Worm (Caenorhabditis elegans): ENCODE measurements around the gene cln-3.1.

cln-3.1 gene

DNA sequence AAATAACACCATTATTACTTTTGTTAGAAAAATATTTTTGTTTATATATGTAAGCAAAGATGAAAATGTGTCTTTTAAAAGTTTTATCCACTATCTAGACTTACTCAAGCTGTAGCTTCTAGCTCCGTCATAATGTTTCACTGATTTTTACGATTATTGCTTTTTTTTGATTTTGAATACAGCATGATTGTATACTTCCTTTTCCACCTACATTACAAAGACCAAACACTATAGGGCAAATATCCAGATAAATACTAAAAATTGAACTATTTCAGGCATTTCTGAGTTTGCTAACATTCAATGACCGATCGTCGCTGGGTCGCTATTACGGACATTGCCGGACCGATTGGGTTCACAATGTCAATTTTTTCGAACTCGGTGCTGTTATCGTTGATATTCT, 1.2 kb upstream of the cln-3.1 start, which contains the start of gene str-116:
TSS of gene str-116 (plus strand) at position 301 of the 400 bp plus-strand sequence.
- TF ChIP-seq lin-35 (GFP tag; optimal IDR thresholded peaks at IDR 0.05) = no peak
- TF ChIP-seq atf-7 (tag; optimal IDR thresholded peaks at IDR 0.05) = no peak
- no peak for TF ChIP-seq Y53G8AR.9 (GFP tag; conservative IDR thresholded peaks at IDR 0.05)
- TF ChIP-seq pbrm-1 (GFP tag; IDR thresholded peaks at IDR 0.05) = no peak
- no peak for TF ChIP-seq nhr-179 (tag; optimal IDR thresholded peaks at IDR 0.05)
- TF ChIP-seq snpc-1.3 (tag; optimal IDR thresholded peaks at IDR 0.05; ENCODE audit: insufficient read depth) = no peak
- TF ChIP-seq ceh-40 (GFP tag; IDR thresholded peaks at IDR 0.05) = no peak
- TF ChIP-seq ztf-26 (tag; optimal IDR thresholded peaks at IDR 0.05) = no peak
- TF ChIP-seq mel-28 (tag; optimal IDR thresholded peaks at IDR 0.05; ENCODE audit: borderline replicate concordance) = no peak
- no peak for TF ChIP-seq snpc-1.1 (tag; optimal IDR thresholded peaks at IDR 0.05; ENCODE audit: insufficient read depth)
- no peak for TF ChIP-seq F55B11.4 (tag; optimal IDR thresholded peaks at IDR 0.05; ENCODE audit: borderline replicate concordance, insufficient read depth)
- no peak for TF ChIP-seq ccch-3 (GFP tag; optimal IDR thresholded peaks at IDR 0.05)
- TF ChIP-seq mcd-1 (GFP tag; IDR thresholded peaks at IDR 0.05) = no peak
- no peak for TF ChIP-seq chd-7 (tag; optimal IDR thresholded peaks at IDR 0.05)
- no peak for TF ChIP-seq let-526 (GFP tag; IDR thresholded peaks at IDR 0.05)
- TF ChIP-seq Y67H2A.10 (GFP tag; conservative IDR thresholded peaks at IDR 0.05) = no peak
- no peak for TF ChIP-seq sdz-38 (tag; optimal IDR thresholded peaks at IDR 0.05)

DNA sequence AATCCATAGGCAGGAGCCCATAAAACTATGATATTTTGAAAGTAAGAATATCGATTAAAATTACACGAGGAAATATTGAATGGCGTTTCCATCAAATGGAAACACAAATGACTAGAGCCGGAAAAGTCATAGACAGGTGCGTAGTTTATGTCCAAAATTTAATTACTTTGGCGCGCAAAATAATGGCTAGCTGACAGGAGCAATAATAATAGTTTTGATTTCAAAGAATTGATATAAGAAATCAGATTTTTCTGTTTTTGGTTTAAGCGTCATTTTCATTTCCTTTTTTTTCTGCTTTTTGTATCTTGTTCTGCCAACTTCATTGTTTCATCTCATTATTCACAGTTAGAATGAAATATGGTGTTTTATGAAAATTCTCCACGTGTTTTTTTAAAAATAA, 2.4 kb downstream of the cln-3.1 start, which contains the start of gene F07B10.4:
TSS of gene F07B10.4 (minus strand) at position 101 of the 400 bp plus-strand sequence.
- TF ChIP-seq C06A6.2 (GFP tag; conservative IDR thresholded peaks at IDR 0.05) (no peak), dpff-1 (tag; optimal IDR thresholded peaks at IDR 0.05) (no peak), zim-3 (tag; optimal IDR thresholded peaks at IDR 0.05) (no peak), T07F8.4 (tag; optimal IDR thresholded peaks at IDR 0.05) (no peak), attf-6 (GFP tag; IDR thresholded peaks at IDR 0.05) (no peak), egrh-3 (GFP tag; IDR thresholded peaks at IDR 0.05) (no peak), F49E8.2 (tag; optimal IDR thresholded peaks at IDR 0.05; ENCODE audit: insufficient read depth) (no peak), attf-5 (GFP tag; optimal IDR thresholded peaks at IDR 0.05) (no peak), nfyb-1 (GFP tag; IDR thresholded peaks at IDR 0.05) (no peak), F23B12.7 (tag; optimal IDR thresholded peaks at IDR 0.05; ENCODE audit: insufficient read depth) (no peak), bed-2 (GFP tag; IDR thresholded peaks at IDR 0.05) (no peak), pha-4 (tag; optimal IDR thresholded peaks at IDR 0.05) (no peak), nhr-120 (GFP tag; IDR thresholded peaks at IDR 0.05) (no peak), lir-1 (GFP tag; conservative IDR thresholded peaks at IDR 0.05) (no peak), Y67H2A.10 (GFP tag; conservative IDR thresholded peaks at IDR 0.05) (no peak), zfh-2 (GFP tag; conservative IDR thresholded peaks at IDR 0.05) (no peak), egl-18 (GFP tag; IDR thresholded peaks at IDR 0.05) (no peak), ets-4 (GFP tag; optimal IDR thresholded peaks at IDR 0.05) (no peak)

DNA sequence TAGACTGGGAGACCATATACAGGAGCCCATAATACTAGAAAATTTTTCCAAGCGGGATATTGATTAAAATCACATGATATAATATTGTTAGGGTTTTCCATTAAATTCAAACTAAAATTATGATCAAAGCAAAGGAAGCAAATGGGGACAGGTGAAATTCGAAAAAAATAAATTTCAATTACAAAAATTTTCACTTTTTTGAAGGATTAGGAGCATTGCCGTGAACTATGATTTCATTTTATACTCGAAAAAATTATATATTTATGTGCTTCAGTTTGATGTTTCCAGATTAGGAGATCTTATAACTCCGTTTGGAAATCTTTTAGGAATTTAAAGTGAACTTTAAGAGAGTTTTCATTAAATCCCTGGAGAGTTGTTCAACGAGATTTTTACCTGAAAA, 4.8 kb downstream of the cln-3.1 start, which contains the start of gene F07B10.7:
TSS of gene F07B10.7 (minus strand) at position 101 of the 400 bp plus-strand sequence.
- TF ChIP-seq tbp1 (GFP tag; optimal IDR thresholded peaks at IDR 0.05) = no peak
- TF ChIP-seq C06A6.2 (GFP tag; conservative IDR thresholded peaks at IDR 0.05) = no peak
- no peak for TF ChIP-seq ama-1 (optimal IDR thresholded peaks at IDR 0.05)
- no peak for TF ChIP-seq ama-1 (GFP tag; optimal IDR thresholded peaks at IDR 0.05)
- TF ChIP-seq lin-35 (GFP tag; optimal IDR thresholded peaks at IDR 0.05) = no peak
- no peak for TF ChIP-seq lir-1 (GFP tag; conservative IDR thresholded peaks at IDR 0.05)
- TF ChIP-seq gei-17 (GFP tag; optimal IDR thresholded peaks at IDR 0.05) = no peak
- TF ChIP-seq D2030.7 (GFP tag; IDR thresholded peaks at IDR 0.05) = no peak

Measured in whole organism, young adult.